Fruit fly (Drosophila melanogaster) whole organism, prepupa: ENCODE data around the gene pod1.
A peak's percentile ranks its signal among the peaks of the same experiment; 100 is the strongest.

Experiments
- CG10631 ChIP-seq: fragments of 200-800 bp; sonication (Bioruptor generic); optimal IDR thresholded peaks from 2 replicates; lab custom pipeline; 2016; ENCODE audit warnings: missing biosample characterization, missing genetic modification characterization
- CG10669 ChIP-seq: fragments of 200-800 bp; sonication (Bioruptor generic); optimal IDR thresholded peaks from 3 replicates; lab custom pipeline; 2018; ENCODE audit warnings: missing biosample characterization, mild to moderate bottlenecking, missing genetic modification characterization, moderate library complexity
- CG11294 ChIP-seq: fragments of 200-800 bp; sonication (Bioruptor generic); IDR thresholded peaks from 2 replicates; pipeline ENCODE4 v1.3.6; 2022; ENCODE audit warnings: missing biosample characterization, missing genetic modification characterization
- CG11762 ChIP-seq: fragments of 200-800 bp; sonication (Bioruptor generic); optimal IDR thresholded peaks from 3 replicates; lab custom pipeline; 2016; ENCODE audit warnings: missing biosample characterization, missing genetic modification characterization; ENCODE audit not compliant: insufficient read depth
- CG11902 ChIP-seq: fragments of 200-800 bp; sonication (Bioruptor generic); optimal IDR thresholded peaks from 3 replicates; lab custom pipeline; 2016; ENCODE audit warnings: missing biosample characterization, missing genetic modification characterization
- CG15336 ChIP-seq: fragments of 200-800 bp; sonication (Bioruptor generic); IDR thresholded peaks from 2 replicates; pipeline ENCODE4 v1.3.6; 2022; ENCODE audit warnings: missing biosample characterization, missing genetic modification characterization
- CG1621 ChIP-seq: fragments of 200-800 bp; sonication (Bioruptor generic); optimal IDR thresholded peaks from 3 replicates; lab custom pipeline; 2018; ENCODE audit warnings: missing biosample characterization, mild to moderate bottlenecking, missing genetic modification characterization
- CG16779 ChIP-seq: fragments of 200-800 bp; sonication (Bioruptor generic); optimal IDR thresholded peaks from 3 replicates; lab custom pipeline; 2017; ENCODE audit warnings: missing biosample characterization, mild to moderate bottlenecking, missing genetic modification characterization
- CG3032 ChIP-seq: fragments of 200-800 bp; optimal IDR thresholded peaks from 2 replicates; lab custom pipeline; 2019; ENCODE audit warnings: missing biosample characterization, mild to moderate bottlenecking, missing genetic modification characterization, moderate library complexity
- CG32006 ChIP-seq: fragments of 200-800 bp; sonication (Bioruptor generic); optimal IDR thresholded peaks from 3 replicates; lab custom pipeline; 2017; ENCODE audit warnings: missing biosample characterization, mild to moderate bottlenecking, missing genetic modification characterization
- CG34406 ChIP-seq: fragments of 200-800 bp; sonication (Bioruptor generic); optimal IDR thresholded peaks from 3 replicates; lab custom pipeline; 2016; ENCODE audit warnings: missing biosample characterization, missing genetic modification characterization
- CG3919 ChIP-seq: fragments of 200-800 bp; sonication (Bioruptor generic); optimal IDR thresholded peaks from 3 replicates; lab custom pipeline; 2016; ENCODE audit warnings: missing biosample characterization, missing genetic modification characterization
- CG4318 ChIP-seq: fragments of 200-800 bp; sonication (Bioruptor generic); optimal IDR thresholded peaks from 3 replicates; lab custom pipeline; 2017; ENCODE audit warnings: missing biosample characterization, mild to moderate bottlenecking, missing genetic modification characterization
- CG6808 ChIP-seq: fragments of 200-800 bp; sonication (Bioruptor generic); optimal IDR thresholded peaks from 3 replicates; lab custom pipeline; 2017; ENCODE audit warnings: missing biosample characterization, missing genetic modification characterization, mild to moderate bottlenecking, moderate library complexity, missing genetic modification reagents
- CG7368 ChIP-seq: fragments of 200-800 bp; sonication (Bioruptor generic); optimal IDR thresholded peaks from 3 replicates; lab custom pipeline; 2016; ENCODE audit warnings: missing biosample characterization, missing genetic modification characterization
- CG8119 ChIP-seq: fragments of 200-800 bp; sonication (Bioruptor generic); IDR thresholded peaks from 3 replicates; pipeline ENCODE4 v1.3.6; 2022; ENCODE audit warnings: missing biosample characterization, missing genetic modification characterization
- CG8632 ChIP-seq: fragments of 200-800 bp; sonication (Bioruptor generic); optimal IDR thresholded peaks from 3 replicates; lab custom pipeline; 2016; ENCODE audit warnings: missing biosample characterization, missing genetic modification characterization
- Eip78C ChIP-seq: fragments of 200-800 bp; sonication (Bioruptor generic); peaks from one replicate; lab custom pipeline; 2016; ENCODE audit warnings: missing biosample characterization, missing genetic modification characterization
- Eip93F ChIP-seq: fragments of 200-800 bp; sonication (Bioruptor generic); optimal IDR thresholded peaks from 2 replicates; lab custom pipeline; 2016; ENCODE audit warnings: missing biosample characterization, mild to moderate bottlenecking, missing genetic modification characterization
- Ets21C ChIP-seq: fragments of 200-800 bp; sonication (Bioruptor generic); optimal IDR thresholded peaks from 3 replicates; lab custom pipeline; 2016; ENCODE audit warnings: missing biosample characterization, missing genetic modification characterization
- Gug ChIP-seq: fragments of 200-800 bp; sonication (Bioruptor generic); IDR thresholded peaks from 2 replicates; pipeline ENCODE4 v1.3.6; 2022; ENCODE audit warnings: missing biosample characterization, missing genetic modification characterization
- Hr39 ChIP-seq: fragments of 200-800 bp; sonication (Bioruptor generic); optimal IDR thresholded peaks from 2 replicates; lab custom pipeline; 2016; ENCODE audit warnings: missing biosample characterization, missing genetic modification characterization
- Hr4 ChIP-seq: fragments of 200-800 bp; sonication (Bioruptor generic); optimal IDR thresholded peaks from 3 replicates; lab custom pipeline; 2016; ENCODE audit warnings: missing biosample characterization, missing genetic modification characterization
- OdsH ChIP-seq: fragments of 200-800 bp; sonication (Bioruptor generic); optimal IDR thresholded peaks from 3 replicates; lab custom pipeline; 2016; ENCODE audit warnings: missing biosample characterization, missing genetic modification characterization
- Sox102F ChIP-seq: fragments of 200-800 bp; sonication (Bioruptor generic); optimal IDR thresholded peaks from 2 replicates; lab custom pipeline; 2016; ENCODE audit warnings: missing biosample characterization, mild to moderate bottlenecking, missing genetic modification characterization
- Sox14 ChIP-seq: fragments of 200-800 bp; sonication (Bioruptor generic); optimal IDR thresholded peaks from 3 replicates; lab custom pipeline; 2016; ENCODE audit warnings: missing biosample characterization, missing genetic modification characterization
- cyc ChIP-seq: fragments of 200-800 bp; sonication (Bioruptor generic); optimal IDR thresholded peaks from 3 replicates; lab custom pipeline; 2016; ENCODE audit warnings: missing biosample characterization, missing genetic modification characterization
- dac ChIP-seq: fragments of 200-800 bp; sonication (Bioruptor generic); optimal IDR thresholded peaks from 2 replicates; lab custom pipeline; 2017; ENCODE audit warnings: missing biosample characterization, mild to moderate bottlenecking, missing genetic modification characterization
- dsx ChIP-seq: fragments of 200-800 bp; optimal IDR thresholded peaks from 3 replicates; lab custom pipeline; 2019; ENCODE audit warnings: missing biosample characterization, mild to moderate bottlenecking, missing genetic modification characterization, moderate library complexity; ENCODE audit not compliant: poor library complexity, severe bottlenecking
- eg ChIP-seq: fragments of 200-800 bp; sonication (Bioruptor generic); IDR thresholded peaks from 3 replicates; pipeline ENCODE4 v1.3.6; 2022; ENCODE audit warnings: missing biosample characterization, missing genetic modification characterization
- esn ChIP-seq: fragments of 200-800 bp; sonication (Bioruptor generic); optimal IDR thresholded peaks from 2 replicates; lab custom pipeline; 2016; ENCODE audit warnings: missing biosample characterization, mild to moderate bottlenecking, missing genetic modification characterization, moderate library complexity
- fd59A ChIP-seq: fragments of 200-800 bp; sonication (Bioruptor generic); optimal IDR thresholded peaks from 2 replicates; lab custom pipeline; 2017; ENCODE audit warnings: missing biosample characterization, mild to moderate bottlenecking, missing genetic modification characterization, missing genetic modification reagents
- fd85E ChIP-seq: fragments of 200-800 bp; sonication (Bioruptor generic); optimal IDR thresholded peaks from 3 replicates; lab custom pipeline; 2016; ENCODE audit warnings: missing biosample characterization, missing genetic modification characterization
- net ChIP-seq: fragments of 200-800 bp; sonication (Bioruptor generic); optimal IDR thresholded peaks from 3 replicates; lab custom pipeline; 2016; ENCODE audit warnings: missing biosample characterization, missing genetic modification characterization
- pdm3 ChIP-seq: fragments of 200-800 bp; sonication (Bioruptor generic); optimal IDR thresholded peaks from 3 replicates; lab custom pipeline; 2016; ENCODE audit warnings: missing biosample characterization, missing genetic modification characterization
- salr ChIP-seq, 2 experiments: fragments of 200-800 bp; sonication (Bioruptor generic); optimal IDR thresholded peaks; 3 replicates each; lab custom pipeline; 2016 to 2018; ENCODE audit warnings: missing biosample characterization in 2 of 2, missing genetic modification characterization in 2 of 2, mild to moderate bottlenecking in 1 of 2
- ss ChIP-seq, 2 experiments: fragments of 200-800 bp; sonication (Bioruptor generic); optimal IDR thresholded peaks; 2 replicates in 1 of 2; 3 replicates in 1 of 2; lab custom pipeline; 2017 to 2018; ENCODE audit warnings: mild to moderate bottlenecking in 2 of 2, missing biosample characterization in 2 of 2, missing genetic modification characterization in 2 of 2, moderate library complexity in 1 of 2
- svp ChIP-seq: fragments of 200-800 bp; sonication (Bioruptor generic); peaks from one replicate; lab custom pipeline; 2016; ENCODE audit warnings: missing biosample characterization, missing genetic modification characterization
- topi ChIP-seq: fragments of 200-800 bp; sonication (Bioruptor generic); optimal IDR thresholded peaks from 3 replicates; lab custom pipeline; 2016; ENCODE audit warnings: missing biosample characterization, missing genetic modification characterization
- vri ChIP-seq: fragments of 200-800 bp; sonication (Bioruptor generic); optimal IDR thresholded peaks from 3 replicates; lab custom pipeline; 2016; ENCODE audit warnings: missing biosample characterization, mild to moderate bottlenecking, missing genetic modification characterization

The pod1 gene

dm6 chrX:6861523-6862077, 58.1 kb downstream of the pod1 start (continued):
- TF ChIP-seq salr (GFP tag; optimal IDR thresholded peaks at IDR 0.05; lab: Kevin White, UChicago) (peak in 1 of 2 experiments; percentile 38), Eip78C (GFP tag; lab: Kevin White, UChicago) (peak; percentile 95), CG10669 (peak; percentile 75), CG10631 (peak; percentile 78), cyc (peak; percentile 75), Sox14 (GFP tag; lab: Kevin White, UChicago) (peak; percentile 84), CG6808 (GFP tag; lab: Kevin White, UChicago) (peak; percentile 64), CG7368 (GFP tag; lab: Kevin White, UChicago) (peak; percentile 37)

DNA sequence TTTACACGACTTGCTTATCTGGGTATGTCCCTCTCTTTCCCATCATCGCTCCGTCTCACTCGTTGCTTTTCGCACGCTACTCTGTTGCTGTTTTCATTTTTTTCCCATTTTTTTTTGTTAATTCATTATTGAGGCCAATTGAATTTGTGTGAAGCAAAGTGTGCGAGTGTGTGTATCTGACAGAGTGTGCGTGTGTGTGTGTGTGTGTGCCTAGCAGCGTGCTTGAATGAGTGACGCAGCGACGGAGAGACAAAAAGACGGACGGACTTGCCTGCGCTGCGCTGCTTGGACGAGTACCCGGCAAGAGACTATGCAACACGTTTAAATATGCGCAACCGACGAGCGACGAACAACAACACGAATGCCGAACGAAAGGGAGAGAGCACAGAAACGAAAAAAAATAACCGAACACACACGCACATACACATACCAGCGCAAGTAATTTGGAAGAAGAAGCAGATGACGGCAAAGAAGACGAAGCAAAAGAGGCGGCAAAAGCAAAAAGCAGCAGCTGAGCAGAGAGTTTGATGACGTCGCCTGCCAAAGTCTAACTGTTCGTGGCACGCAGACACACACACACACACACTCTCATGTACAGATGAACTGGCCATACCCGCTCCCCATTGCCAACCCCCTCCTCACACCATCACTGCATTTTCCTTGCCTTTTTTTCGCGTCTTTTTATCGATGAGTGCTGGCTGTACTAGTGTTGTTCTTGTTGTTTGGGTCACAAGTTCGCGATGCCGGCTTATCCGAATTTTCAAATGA, 59.2 kb downstream of the pod1 start:
- TF ChIP-seq CG15336 (no peak), topi (GFP tag; lab: Kevin White, UChicago) (no peak), CG11902 (GFP tag; lab: Kevin White, UChicago) (no peak), dsx (GFP tag; lab: Kevin White, UChicago) (peak; percentile 69), Eip93F (GFP tag; lab: Kevin White, UChicago) (peak; percentile 6), esn (GFP tag; lab: Kevin White, UChicago) (no peak), salr (GFP tag; optimal IDR thresholded peaks at IDR 0.05; lab: Kevin White, UChicago) (no peak), CG6808 (GFP tag; lab: Kevin White, UChicago) (no peak), ss (GFP tag; optimal IDR thresholded peaks at IDR 0.05; lab: Kevin White, UChicago) (peak in 1 of 2 experiments; percentile 3), CG11762 (no peak), CG3919 (GFP tag; lab: Kevin White, UChicago) (no peak), CG32006 (no peak), CG3032 (tag; lab: Kevin White, UChicago) (no peak), Gug (GFP tag; lab: Robert Waterston, UW) (no peak), CG8632 (GFP tag; lab: Kevin White, UChicago) (no peak), fd85E (no peak), CG1621 (tag; lab: Kevin White, UChicago) (peak; percentile 64), net (no peak), Hr39 (no peak), cyc (no peak), pdm3 (GFP tag; lab: Kevin White, UChicago) (no peak), OdsH (GFP tag; lab: Kevin White, UChicago) (no peak), eg (GFP tag; lab: Robert Waterston, UW) (peak; percentile 53; the same call in 1 of the 3 replicates), svp (GFP tag; lab: Kevin White, UChicago) (no peak), Eip78C (GFP tag; lab: Kevin White, UChicago) (no peak), CG8119 (no peak), CG16779 (no peak), Sox102F (GFP tag; lab: Kevin White, UChicago) (no peak), CG34406 (GFP tag; lab: Kevin White, UChicago) (no peak), CG7368 (GFP tag; lab: Kevin White, UChicago) (no peak), CG10669 (no peak), Ets21C (no peak), CG4318 (GFP tag; lab: Kevin White, UChicago) (no peak), Hr4 (GFP tag; lab: Kevin White, UChicago) (no peak), CG11294 (no peak), vri (GFP tag; lab: Kevin White, UChicago) (peak; percentile 53), dac (no peak), fd59A (no peak)
